Worm (Caenorhabditis elegans) whole organism, L4 larva: ENCODE data around the gene F09E10.5.

ENCODE experiments used
- D1046.2 ChIP-seq: fragments of 200-800 bp; sonication (Bioruptor generic); IDR thresholded peaks from 2 replicates; pipeline ENCODE4 v1.3.6; 2022; ENCODE audit warnings: missing genetic modification characterization, missing compliant biosample characterization
- F10B5.3 ChIP-seq: sonication (generic microtip); optimal IDR thresholded peaks from 2 replicates; lab custom pipeline; 2016; ENCODE audit warnings: mild to moderate bottlenecking, missing genetic modification characterization, missing compliant biosample characterization
- F44E2.7 ChIP-seq: fragments of 200-800 bp; sonication (Bioruptor generic); IDR thresholded peaks from 2 replicates; pipeline ENCODE4 v2.1.2; 2022; ENCODE audit warnings: missing genetic modification characterization, missing compliant biosample characterization
- F49E8.2 ChIP-seq: sonication (generic microtip); optimal IDR thresholded peaks from 2 replicates; lab custom pipeline; 2016; ENCODE audit warnings: missing compliant biosample characterization, mild to moderate bottlenecking, missing genetic modification characterization, borderline replicate concordance
- T26A8.4 ChIP-seq: fragments of 200-800 bp; sonication (Bioruptor generic); IDR thresholded peaks from 2 replicates; pipeline ENCODE4 v1.3.6; 2022; ENCODE audit warnings: missing genetic modification characterization, missing compliant biosample characterization
- aha-1 ChIP-seq: fragments of 150-350 bp; peaks from one replicate; lab custom pipeline; 2014; ENCODE audit warnings: missing biosample characterization, missing genetic modification characterization
- ama-1 ChIP-seq: fragments of 150-350 bp; optimal IDR thresholded peaks from 2 replicates; lab custom pipeline; 2014; ENCODE audit warnings: inconsistent platforms, mixed read lengths
- arid-1 ChIP-seq: fragments of 200-800 bp; sonication (Bioruptor generic); conservative IDR thresholded peaks from 2 replicates; pipeline ENCODE4 v1.3.6; 2022; ENCODE audit warnings: missing genetic modification reagents, missing genetic modification characterization, missing compliant biosample characterization
- ceh-82 ChIP-seq: sonication (generic microtip); optimal IDR thresholded peaks from 2 replicates; lab custom pipeline; 2017; ENCODE audit warnings: missing biosample characterization, missing genetic modification characterization
- ces-1 ChIP-seq: fragments of 150-350 bp; sonication (generic microtip); optimal IDR thresholded peaks from 4 replicates; lab custom pipeline; 2014; ENCODE audit warnings: missing biosample characterization, missing genetic modification reagents, missing genetic modification characterization
- daf-16 ChIP-seq, 3 experiments: sonication (generic microtip); optimal IDR thresholded peaks; 2 replicates each; lab custom pipeline; 2016 to 2017; ENCODE audit warnings: missing genetic modification characterization in 3 of 3, missing genetic modification reagents in 3 of 3, mild to moderate bottlenecking in 2 of 3, missing compliant biosample characterization in 2 of 3, missing biosample characterization in 1 of 3, moderate library complexity in 1 of 3
- daf-19 ChIP-seq: fragments of 200-800 bp; sonication (Bioruptor generic); conservative IDR thresholded peaks from 2 replicates; pipeline ENCODE4 v1.3.6; 2022; ENCODE audit warnings: missing genetic modification characterization, missing compliant biosample characterization
- dpl-1 ChIP-seq: fragments of 150-350 bp; optimal IDR thresholded peaks from 2 replicates; lab custom pipeline; 2014; ENCODE audit warnings: missing biosample characterization, missing genetic modification reagents, missing genetic modification characterization
- duxl-1 ChIP-seq: sonication (generic microtip); optimal IDR thresholded peaks from 2 replicates; lab custom pipeline; 2016; ENCODE audit warnings: mild to moderate bottlenecking, missing genetic modification characterization, moderate library complexity, missing compliant biosample characterization; ENCODE audit not compliant: poor library complexity
- dve-1 ChIP-seq: sonication (generic microtip); optimal IDR thresholded peaks from 2 replicates; lab custom pipeline; 2017; ENCODE audit warnings: antibody characterized with exemption, mild to moderate bottlenecking, missing genetic modification characterization, missing compliant biosample characterization; ENCODE audit not compliant: insufficient read depth
- egl-43 ChIP-seq: fragments of 200-800 bp; sonication (Bioruptor generic); IDR thresholded peaks from 2 replicates; pipeline ENCODE4 v1.3.6; 2022; ENCODE audit warnings: missing genetic modification reagents, missing genetic modification characterization, missing compliant biosample characterization
- fkh-10 ChIP-seq: fragments of 150-350 bp; optimal IDR thresholded peaks from 2 replicates; lab custom pipeline; 2014; ENCODE audit warnings: missing biosample characterization, missing genetic modification reagents, missing genetic modification characterization
- fos-1 ChIP-seq: fragments of 150-350 bp; optimal IDR thresholded peaks from 2 replicates; lab custom pipeline; 2014; ENCODE audit warnings: missing biosample characterization, missing genetic modification characterization
- gei-8 ChIP-seq: fragments of 200-800 bp; sonication (Bioruptor generic); optimal IDR thresholded peaks from 2 replicates; lab custom pipeline; 2018; ENCODE audit warnings: mild to moderate bottlenecking, missing genetic modification characterization, missing compliant biosample characterization
- hif-1 ChIP-seq, 2 experiments: sonication (generic microtip); optimal IDR thresholded peaks; 2 replicates each; lab custom pipeline; 2016 to 2017; ENCODE audit warnings: missing compliant biosample characterization in 2 of 2, missing genetic modification characterization in 2 of 2, missing genetic modification reagents in 2 of 2, missing genotype in 2 of 2, mild to moderate bottlenecking in 1 of 2
- hlh-11 ChIP-seq: fragments of 200-800 bp; sonication (Bioruptor generic); optimal IDR thresholded peaks from 2 replicates; lab custom pipeline; 2018; ENCODE audit warnings: mild to moderate bottlenecking, missing genetic modification characterization, missing compliant biosample characterization
- hmg-1.1 ChIP-seq: fragments of 200-800 bp; sonication (Bioruptor generic); IDR thresholded peaks from 2 replicates; pipeline ENCODE4 v1.3.6; 2022; ENCODE audit warnings: missing genetic modification reagents, missing genetic modification characterization, missing compliant biosample characterization
- lin-13 ChIP-seq: fragments of 150-350 bp; optimal IDR thresholded peaks from 2 replicates; lab custom pipeline; 2014; ENCODE audit warnings: missing biosample characterization, missing genetic modification reagents, missing genetic modification characterization
- lin-38 ChIP-seq: fragments of 200-800 bp; sonication (Bioruptor generic); IDR thresholded peaks from 2 replicates; pipeline ENCODE4 v1.3.6; 2022; ENCODE audit warnings: missing genetic modification reagents, missing genetic modification characterization, missing compliant biosample characterization
- lsy-2 ChIP-seq, 2 experiments: fragments of 150-350 bp in 1 of 2; sonication (generic microtip) in 1 of 2; optimal IDR thresholded peaks; 2 replicates each; lab custom pipeline; 2014 to 2017; ENCODE audit warnings: missing biosample characterization in 2 of 2, missing genetic modification characterization in 2 of 2
- mdl-1 ChIP-seq, 2 experiments: fragments of 150-350 bp in 1 of 2; sonication (generic microtip) in 1 of 2; optimal IDR thresholded peaks; 2 replicates each; lab custom pipeline; 2014 to 2017; ENCODE audit warnings: missing biosample characterization in 2 of 2, missing genetic modification characterization in 2 of 2
- mdt-29 ChIP-seq: fragments of 200-800 bp; sonication (Bioruptor generic); IDR thresholded peaks from 2 replicates; pipeline ENCODE4 v1.3.6; 2022; ENCODE audit warnings: missing genetic modification reagents, missing genetic modification characterization, missing compliant biosample characterization
- mep-1 ChIP-seq: fragments of 150-350 bp; sonication (generic microtip); optimal IDR thresholded peaks from 3 replicates; lab custom pipeline; 2014; ENCODE audit warnings: missing biosample characterization, missing genetic modification characterization
- mxl-2 ChIP-seq: fragments of 200-800 bp; sonication (Bioruptor generic); conservative IDR thresholded peaks from 2 replicates; pipeline ENCODE4 v1.3.6; 2022; ENCODE audit warnings: missing genetic modification reagents, missing genetic modification characterization, missing compliant biosample characterization
- mxl-3 ChIP-seq: fragments of 200-800 bp; sonication (Bioruptor generic); optimal IDR thresholded peaks from 2 replicates; lab custom pipeline; 2018; ENCODE audit warnings: mild to moderate bottlenecking, missing genetic modification characterization, missing compliant biosample characterization
- nhr-102 ChIP-seq: sonication (generic microtip); optimal IDR thresholded peaks from 2 replicates; lab custom pipeline; 2016; ENCODE audit warnings: mild to moderate bottlenecking, missing genetic modification characterization, moderate library complexity, missing compliant biosample characterization
- nhr-28 ChIP-seq: fragments of 150-350 bp; optimal IDR thresholded peaks from 2 replicates; lab custom pipeline; 2014; ENCODE audit warnings: missing biosample characterization, missing genetic modification characterization
- nhr-6 ChIP-seq: fragments of 150-350 bp; optimal IDR thresholded peaks from 2 replicates; lab custom pipeline; 2014; ENCODE audit warnings: missing biosample characterization, missing genetic modification characterization
- pha-4 ChIP-seq, 2 experiments: fragments of 150-350 bp in 1 of 2; fragments of 200-800 bp in 1 of 2; sonication (Bioruptor generic) in 1 of 2; IDR thresholded peaks in 1 of 2; optimal IDR thresholded peaks in 1 of 2; 2 replicates each; pipeline versions ENCODE4 v1.3.6 to Lab custom; 2014 to 2022; ENCODE audit warnings: missing genetic modification characterization in 2 of 2, missing genetic modification reagents in 2 of 2, missing biosample characterization in 1 of 2, missing compliant biosample characterization in 1 of 2
- rbr-2 ChIP-seq: sonication (generic microtip); optimal IDR thresholded peaks from 2 replicates; lab custom pipeline; 2016; ENCODE audit warnings: missing genotype, missing genetic modification characterization, missing compliant biosample characterization
- sdz-12 ChIP-seq: fragments of 200-800 bp; sonication (Bioruptor generic); optimal IDR thresholded peaks from 2 replicates; lab custom pipeline; 2018; ENCODE audit warnings: mild to moderate bottlenecking, missing genetic modification characterization, missing compliant biosample characterization
- set-16 ChIP-seq: fragments of 200-800 bp; sonication (Bioruptor generic); IDR thresholded peaks from 2 replicates; pipeline ENCODE4 v1.3.6; 2022; ENCODE audit warnings: missing genetic modification reagents, missing genetic modification characterization, missing compliant biosample characterization
- skn-1 ChIP-seq: fragments of 150-350 bp; optimal IDR thresholded peaks from 2 replicates; lab custom pipeline; 2014; ENCODE audit warnings: missing biosample characterization, missing genetic modification characterization
- spr-1 ChIP-seq: sonication (generic microtip); optimal IDR thresholded peaks from 2 replicates; lab custom pipeline; 2016; ENCODE audit warnings: mild to moderate bottlenecking, missing genetic modification characterization, missing compliant biosample characterization
- spr-3 ChIP-seq: fragments of 200-800 bp; sonication (Bioruptor generic); optimal IDR thresholded peaks from 2 replicates; lab custom pipeline; 2018; ENCODE audit warnings: mild to moderate bottlenecking, missing genetic modification characterization, missing compliant biosample characterization
- unc-39 ChIP-seq: sonication (generic microtip); optimal IDR thresholded peaks from 2 replicates; lab custom pipeline; 2017; ENCODE audit warnings: missing biosample characterization, missing genetic modification characterization
- unc-62 ChIP-seq, 3 experiments: fragments of 150-350 bp in 1 of 3; sonication (generic microtip); optimal IDR thresholded peaks in 2 of 3; peaks in 1 of 3; 1 replicate in 1 of 3; 2 replicates in 2 of 3; lab custom pipeline; 2014 to 2017; ENCODE audit warnings: missing biosample characterization in 3 of 3, missing genetic modification characterization in 3 of 3, missing genetic modification reagents in 3 of 3, missing genotype in 1 of 3
- zag-1 ChIP-seq: fragments of 150-350 bp; optimal IDR thresholded peaks from 2 replicates; lab custom pipeline; 2014; ENCODE audit warnings: missing biosample characterization, missing genetic modification characterization

The F09E10.5 gene

DNA sequence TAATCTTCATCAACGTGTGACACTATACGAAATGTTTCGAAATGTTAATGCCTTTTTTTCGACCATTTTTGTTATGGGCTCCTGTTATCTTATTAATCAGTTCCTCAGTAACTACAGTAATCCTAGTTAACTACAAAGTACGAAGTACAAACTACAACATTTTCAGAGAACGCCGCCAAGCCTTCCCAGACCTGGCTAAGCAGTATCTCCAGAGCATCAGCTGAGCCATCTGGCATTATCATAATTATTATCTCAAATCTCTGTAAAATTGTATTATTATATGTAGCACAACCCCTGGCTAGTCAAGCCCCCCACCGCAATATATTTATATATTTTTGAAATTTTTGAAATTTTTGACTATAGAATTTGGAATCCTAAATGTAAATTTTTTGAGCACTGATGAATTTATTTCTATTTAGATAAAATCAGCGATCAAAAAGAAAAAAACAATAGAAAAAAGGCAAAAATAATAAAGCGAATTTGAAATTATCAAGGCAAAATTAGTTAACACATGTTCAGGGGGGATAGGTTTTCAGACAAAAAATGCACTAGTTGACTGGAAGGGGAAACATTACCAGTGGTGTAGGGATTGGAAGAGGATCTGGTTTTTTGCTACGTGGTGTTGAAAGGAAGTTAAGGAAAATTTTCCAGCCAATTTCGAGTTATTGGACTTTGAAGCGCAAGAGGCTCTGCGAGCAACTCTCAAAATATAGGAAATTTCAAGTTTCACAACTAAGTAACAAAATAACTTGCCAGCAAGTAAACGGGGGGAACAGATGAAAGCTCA lies 42.1 kb downstream of the F09E10.5 start:
- peak; percentile 22 for TF ChIP-seq T26A8.4
- no peak for TF ChIP-seq unc-39
- TF ChIP-seq D1046.2 (GFP tag; lab: Robert Waterston, UW) = 0 out of 2 replicates have a peak, but pooled peaks have one; percentile 35
- TF ChIP-seq egl-43 (GFP tag; lab: Robert Waterston, UW) = peak; percentile 5; the same call in 1 of the 2 replicates
- TF ChIP-seq daf-19 (GFP tag; lab: Robert Waterston, UW) = 0 out of 2 replicates have a peak, but pooled peaks have one; percentile 73
- TF ChIP-seq F44E2.7 = 0 out of 2 replicates have a peak, but pooled peaks have one; percentile 40
- TF ChIP-seq dve-1 (tag; lab: Kevin White, UChicago) = no peak
- no peak for TF ChIP-seq zag-1 (tag; lab: Kevin White, UChicago)
- peak; percentile 7; the same call in 1 of the 2 replicates for TF ChIP-seq pha-4 (GFP tag; IDR thresholded peaks at IDR 0.05; lab: Robert Waterston, UW)
- TF ChIP-seq pha-4 (tag; optimal IDR thresholded peaks at IDR 0.05; lab: Kevin White, UChicago) = no peak
- no peak for TF ChIP-seq skn-1 (tag; lab: Kevin White, UChicago)
- peak; percentile 29 for TF ChIP-seq duxl-1 (tag; lab: Kevin White, UChicago)
- TF ChIP-seq spr-1 (tag; lab: Kevin White, UChicago) = no peak
- TF ChIP-seq gei-8 = no peak
- no peak for TF ChIP-seq fos-1
- peak; percentile 51; the same call in 1 of the 2 replicates for TF ChIP-seq arid-1 (GFP tag; lab: Robert Waterston, UW)
- TF ChIP-seq lsy-2 (tag; optimal IDR thresholded peaks at IDR 0.05; lab: Kevin White, UChicago) = peak in 1 of 2 experiments; percentile 43
- TF ChIP-seq mep-1 (tag; lab: Kevin White, UChicago) = peak; percentile 36
- TF ChIP-seq ceh-82 = no peak
- no peak for TF ChIP-seq lin-13 (GFP tag; lab: Kevin White, UChicago)
- peak; percentile 12 for TF ChIP-seq spr-3 (GFP tag; lab: Kevin White, UChicago)
- peak; percentile 7 for TF ChIP-seq ama-1 (lab: Kevin White, UChicago)
- TF ChIP-seq aha-1 (tag; lab: Kevin White, UChicago) = peak; percentile 75
- peak; percentile 22 for TF ChIP-seq sdz-12 (GFP tag; lab: Kevin White, UChicago)
- TF ChIP-seq hif-1 (tag; optimal IDR thresholded peaks at IDR 0.05; lab: Kevin White, UChicago) = peak in 1 of 2 experiments; percentile 6

DNA sequence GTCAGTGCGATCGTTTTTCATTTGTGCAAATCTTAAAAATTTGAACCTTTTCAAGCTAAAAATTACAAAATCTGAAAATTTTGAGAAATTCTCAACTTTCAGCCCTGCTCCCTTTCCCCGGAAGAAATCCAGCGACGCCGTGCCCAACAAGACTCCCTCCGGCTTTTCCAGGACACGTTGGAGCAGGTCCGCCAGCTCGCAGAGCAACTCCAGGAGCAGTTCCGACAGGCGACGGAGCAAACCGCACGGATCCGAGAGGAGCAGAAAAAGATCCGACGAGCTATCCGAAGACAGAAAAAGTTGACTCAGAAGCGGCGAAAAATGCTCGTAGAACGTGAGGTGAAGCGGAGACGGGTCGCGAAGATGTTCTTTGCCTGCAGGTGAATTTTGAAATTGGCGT lies 42.9 kb downstream of the F09E10.5 start:
- TF ChIP-seq set-16 (GFP tag; lab: Robert Waterston, UW) (peak; percentile 93), ceh-82 (no peak), D1046.2 (GFP tag; lab: Robert Waterston, UW) (no peak), mdl-1 (tag; optimal IDR thresholded peaks at IDR 0.05; lab: Kevin White, UChicago) (no peak), fos-1 (no peak), daf-16 (GFP tag; optimal IDR thresholded peaks at IDR 0.05; lab: Kevin White, UChicago) (no peak), daf-16 (tag; optimal IDR thresholded peaks at IDR 0.05; lab: Kevin White, UChicago) (no peak), rbr-2 (tag; lab: Kevin White, UChicago) (no peak)

DNA sequence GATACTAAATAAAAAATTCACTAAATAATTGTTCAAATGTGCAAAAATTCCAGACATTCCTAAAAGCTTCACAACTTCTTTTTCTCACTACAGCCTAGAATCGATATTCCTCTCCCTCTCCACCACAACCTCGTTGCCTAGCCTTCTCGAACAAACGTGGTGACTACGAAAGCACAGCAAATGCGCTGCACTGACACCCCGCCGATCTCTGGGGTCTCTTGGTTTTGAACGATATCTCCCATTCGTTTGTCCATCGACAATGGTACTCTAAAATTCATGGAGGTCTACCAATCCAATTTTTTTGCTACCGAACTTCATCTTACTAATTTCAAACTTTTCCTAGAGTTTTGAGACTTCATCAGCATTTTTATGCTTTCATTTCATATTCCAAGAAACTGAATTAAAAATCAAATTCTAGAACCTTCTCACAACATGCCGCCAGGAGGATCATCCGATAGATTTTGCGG lies 43.8 kb downstream of the F09E10.5 start, which contains the start of gene W05H7.1:
TSS of gene W05H7.1 (plus strand) at position 417 of the 467 bp plus-strand sequence.
- TF ChIP-seq mep-1 (tag; lab: Kevin White, UChicago) (peak; percentile 62), unc-62 (GFP tag; optimal IDR thresholded peaks at IDR 0.05 in 1 of 2; lab: Kevin White, UChicago) (peak in 1 of 2 experiments; percentile 98), unc-62 (tag; optimal IDR thresholded peaks at IDR 0.05; lab: Kevin White, UChicago) (no peak), nhr-102 (no peak), F10B5.3 (no peak), mdt-29 (GFP tag; lab: Robert Waterston, UW) (no peak), dpl-1 (GFP tag; lab: Kevin White, UChicago) (no peak), fkh-10 (GFP tag; lab: Kevin White, UChicago) (peak; percentile 4), nhr-28 (tag; lab: Kevin White, UChicago) (peak; percentile 41), F49E8.2 (tag; lab: Kevin White, UChicago) (no peak), lin-38 (GFP tag; lab: Robert Waterston, UW) (peak; percentile 38), hmg-1.1 (GFP tag; lab: Robert Waterston, UW) (peak; percentile 61), ceh-82 (no peak), aha-1 (tag; lab: Kevin White, UChicago) (peak; percentile 94), unc-39 (no peak), mxl-3 (GFP tag; lab: Kevin White, UChicago) (peak; percentile 56), lsy-2 (tag; optimal IDR thresholded peaks at IDR 0.05; lab: Kevin White, UChicago) (peak in 1 of 2 experiments; percentile 56), ces-1 (GFP tag; lab: Kevin White, UChicago) (no peak), nhr-6 (peak; percentile 54), hlh-11 (tag; lab: Kevin White, UChicago) (peak; percentile 9), mxl-2 (GFP tag; lab: Robert Waterston, UW) (no peak)
